Worm (Caenorhabditis elegans) whole organism, L3 larva: Measurements from ENCODE around the gene C28H8.7.

Source experiments
- ama-1 ChIP-seq: fragments of 150-350 bp; optimal IDR thresholded peaks from 2 replicates; lab custom pipeline; 2018
- ceh-82 ChIP-seq: fragments of 150-350 bp; optimal IDR thresholded peaks from 2 replicates; lab custom pipeline; 2014; ENCODE audit warnings: missing biosample characterization, missing genetic modification characterization
- egl-27 ChIP-seq: sonication (generic microtip); optimal IDR thresholded peaks from 4 replicates; lab custom pipeline; 2017; ENCODE audit warnings: missing biosample characterization, missing genetic modification reagents, missing genetic modification characterization
- elt-1 ChIP-seq: fragments of 150-350 bp; optimal IDR thresholded peaks from 2 replicates; lab custom pipeline; 2014; ENCODE audit warnings: missing biosample characterization, missing genetic modification characterization
- elt-3 ChIP-seq, 3 experiments: fragments of 150-350 bp in 1 of 3; sonication (generic microtip) in 2 of 3; optimal IDR thresholded peaks; 2 replicates in 2 of 3; 4 replicates in 1 of 3; lab custom pipeline; 2014 to 2017; ENCODE audit warnings: missing biosample characterization in 3 of 3, missing genetic modification characterization in 3 of 3
- nhr-28 ChIP-seq: fragments of 150-350 bp; optimal IDR thresholded peaks from 2 replicates; lab custom pipeline; 2014; ENCODE audit warnings: missing biosample characterization, missing genetic modification characterization
- snpc-4 ChIP-seq: fragments of 150-350 bp; optimal IDR thresholded peaks from 2 replicates; lab custom pipeline; 2014; ENCODE audit warnings: missing biosample characterization, missing genetic modification characterization
- tbx-2 ChIP-seq: sonication (generic microtip); optimal IDR thresholded peaks from 2 replicates; lab custom pipeline; 2016; ENCODE audit warnings: mild to moderate bottlenecking, missing genetic modification characterization, missing compliant biosample characterization
- unc-62 ChIP-seq: fragments of 150-350 bp; sonication (generic microtip); optimal IDR thresholded peaks from 4 replicates; lab custom pipeline; 2014; ENCODE audit warnings: missing biosample characterization, missing genetic modification reagents, missing genetic modification characterization
- zag-1 ChIP-seq: fragments of 150-350 bp; optimal IDR thresholded peaks from 2 replicates; lab custom pipeline; 2014; ENCODE audit warnings: missing biosample characterization, missing genetic modification characterization

DNA sequence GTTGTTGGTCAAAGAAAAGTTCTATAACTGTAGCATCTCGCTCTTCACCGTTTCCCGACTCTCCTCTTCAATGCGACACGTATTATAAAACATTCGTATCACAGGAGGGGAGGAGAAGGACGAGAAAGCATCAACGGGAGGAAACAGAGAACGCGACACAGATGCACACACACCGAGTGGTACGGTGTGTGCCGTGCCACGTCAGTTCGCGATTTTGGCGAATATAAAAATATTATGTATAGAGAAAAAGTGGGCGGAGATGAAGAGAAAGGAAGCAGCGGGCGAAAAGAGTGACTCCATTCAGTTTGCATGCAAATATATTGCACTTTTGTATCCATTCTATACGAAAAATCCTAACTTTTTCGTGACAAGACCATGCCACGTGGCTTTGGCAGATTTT is 27.9 kb upstream of the C28H8.7 start:
- TF ChIP-seq ceh-82 (no peak), egl-27 (tag; lab: Kevin White, UChicago) (no peak), unc-62 (GFP tag; lab: Kevin White, UChicago) (no peak), tbx-2 (tag; lab: Kevin White, UChicago) (no peak), snpc-4 (tag; lab: Kevin White, UChicago) (no peak), elt-1 (no peak), elt-3 (tag; optimal IDR thresholded peaks at IDR 0.05; lab: Kevin White, UChicago) (no peak), zag-1 (tag; lab: Kevin White, UChicago) (no peak), nhr-28 (no peak), ama-1 (lab: Kevin White, UChicago) (no peak)
